Worm (Caenorhabditis elegans) whole organism, L4 larva: Measurements from ENCODE around the gene msi-1.

Source experiments
- F26F4.8 ChIP-seq: fragments of 200-800 bp; sonication (Bioruptor generic); conservative IDR thresholded peaks from 2 replicates; pipeline ENCODE4 v1.3.6; 2022; ENCODE audit warnings: missing genetic modification characterization, missing compliant biosample characterization
- F37D6.2 ChIP-seq: sonication (generic microtip); optimal IDR thresholded peaks from 2 replicates; lab custom pipeline; 2016; ENCODE audit warnings: mild to moderate bottlenecking, missing genetic modification characterization, missing compliant biosample characterization
- F44E2.7 ChIP-seq: fragments of 200-800 bp; sonication (Bioruptor generic); IDR thresholded peaks from 2 replicates; pipeline ENCODE4 v2.1.2; 2022; ENCODE audit warnings: missing genetic modification characterization, missing compliant biosample characterization
- F49E8.2 ChIP-seq: sonication (generic microtip); optimal IDR thresholded peaks from 2 replicates; lab custom pipeline; 2016; ENCODE audit warnings: missing compliant biosample characterization, mild to moderate bottlenecking, missing genetic modification characterization, borderline replicate concordance
- T20F7.1 ChIP-seq: fragments of 200-800 bp; sonication (Bioruptor generic); optimal IDR thresholded peaks from 2 replicates; lab custom pipeline; 2018; ENCODE audit warnings: mild to moderate bottlenecking, missing genetic modification characterization, missing compliant biosample characterization
- Y48G9A.11 ChIP-seq: fragments of 200-800 bp; sonication (Bioruptor generic); IDR thresholded peaks from 2 replicates; pipeline ENCODE4 v1.3.6; 2022; ENCODE audit warnings: missing genetic modification reagents, missing genetic modification characterization, missing compliant biosample characterization
- ZK337.2 ChIP-seq: fragments of 200-800 bp; sonication (Bioruptor generic); IDR thresholded peaks from 2 replicates; pipeline ENCODE4 v1.3.6; 2022; ENCODE audit warnings: missing genetic modification reagents, missing genetic modification characterization, missing compliant biosample characterization
- ZK546.5 ChIP-seq, 2 experiments: sonication (generic microtip); optimal IDR thresholded peaks; 2 replicates each; lab custom pipeline; 2017; ENCODE audit warnings: missing biosample characterization in 2 of 2, missing genetic modification characterization in 2 of 2
- aha-1 ChIP-seq: fragments of 150-350 bp; peaks from one replicate; lab custom pipeline; 2014; ENCODE audit warnings: missing biosample characterization, missing genetic modification characterization
- aly-2 ChIP-seq: sonication (generic microtip); optimal IDR thresholded peaks from 2 replicates; lab custom pipeline; 2018; ENCODE audit warnings: missing biosample characterization, missing genetic modification characterization
- arid-1 ChIP-seq: fragments of 200-800 bp; sonication (Bioruptor generic); conservative IDR thresholded peaks from 2 replicates; pipeline ENCODE4 v1.3.6; 2022; ENCODE audit warnings: missing genetic modification reagents, missing genetic modification characterization, missing compliant biosample characterization
- attf-4 ChIP-seq: sonication (generic microtip); optimal IDR thresholded peaks from 3 replicates; lab custom pipeline; 2017; ENCODE audit warnings: missing biosample characterization, missing genetic modification characterization
- ceh-28 ChIP-seq: fragments of 150-350 bp; optimal IDR thresholded peaks from 2 replicates; lab custom pipeline; 2014; ENCODE audit warnings: missing biosample characterization, missing genetic modification reagents, missing genetic modification characterization
- ceh-44 ChIP-seq: fragments of 200-800 bp; sonication (Bioruptor generic); IDR thresholded peaks from 2 replicates; pipeline ENCODE4 v1.3.6; 2022; ENCODE audit warnings: missing genetic modification reagents, missing genetic modification characterization, missing compliant biosample characterization
- ceh-62 ChIP-seq: sonication (generic microtip); optimal IDR thresholded peaks from 2 replicates; lab custom pipeline; 2017; ENCODE audit warnings: missing biosample characterization, missing genetic modification characterization
- ceh-82 ChIP-seq: sonication (generic microtip); optimal IDR thresholded peaks from 2 replicates; lab custom pipeline; 2017; ENCODE audit warnings: missing biosample characterization, missing genetic modification characterization
- daf-12 ChIP-seq: fragments of 150-350 bp; optimal IDR thresholded peaks from 2 replicates; lab custom pipeline; 2014; ENCODE audit warnings: missing biosample characterization, missing genetic modification reagents, missing genetic modification characterization
- daf-16 ChIP-seq, 3 experiments: sonication (generic microtip); optimal IDR thresholded peaks; 2 replicates each; lab custom pipeline; 2016 to 2017; ENCODE audit warnings: missing genetic modification characterization in 3 of 3, missing genetic modification reagents in 3 of 3, mild to moderate bottlenecking in 2 of 3, missing compliant biosample characterization in 2 of 3, missing biosample characterization in 1 of 3, moderate library complexity in 1 of 3
- daf-19 ChIP-seq: fragments of 200-800 bp; sonication (Bioruptor generic); conservative IDR thresholded peaks from 2 replicates; pipeline ENCODE4 v1.3.6; 2022; ENCODE audit warnings: missing genetic modification characterization, missing compliant biosample characterization
- dmd-6 ChIP-seq: fragments of 200-800 bp; sonication (Bioruptor generic); IDR thresholded peaks from 2 replicates; pipeline ENCODE4 v1.3.6; 2022; ENCODE audit warnings: missing genetic modification reagents, missing genetic modification characterization, missing compliant biosample characterization
- dmd-9 ChIP-seq: fragments of 200-800 bp; sonication (Bioruptor generic); IDR thresholded peaks from 2 replicates; pipeline ENCODE4 v1.3.6; 2022; ENCODE audit warnings: missing genetic modification reagents, missing genetic modification characterization, missing compliant biosample characterization
- dpl-1 ChIP-seq: fragments of 150-350 bp; optimal IDR thresholded peaks from 2 replicates; lab custom pipeline; 2014; ENCODE audit warnings: missing biosample characterization, missing genetic modification reagents, missing genetic modification characterization
- dve-1 ChIP-seq: sonication (generic microtip); optimal IDR thresholded peaks from 2 replicates; lab custom pipeline; 2017; ENCODE audit warnings: antibody characterized with exemption, mild to moderate bottlenecking, missing genetic modification characterization, missing compliant biosample characterization; ENCODE audit not compliant: insufficient read depth
- egl-27 ChIP-seq: sonication (generic microtip); optimal IDR thresholded peaks from 3 replicates; lab custom pipeline; 2017; ENCODE audit warnings: missing biosample characterization, missing genetic modification reagents, missing genetic modification characterization
- fkh-10 ChIP-seq: fragments of 150-350 bp; optimal IDR thresholded peaks from 2 replicates; lab custom pipeline; 2014; ENCODE audit warnings: missing biosample characterization, missing genetic modification reagents, missing genetic modification characterization
- fos-1 ChIP-seq: fragments of 150-350 bp; optimal IDR thresholded peaks from 2 replicates; lab custom pipeline; 2014; ENCODE audit warnings: missing biosample characterization, missing genetic modification characterization
- hif-1 ChIP-seq, 2 experiments: sonication (generic microtip); optimal IDR thresholded peaks; 2 replicates each; lab custom pipeline; 2016 to 2017; ENCODE audit warnings: missing compliant biosample characterization in 2 of 2, missing genetic modification characterization in 2 of 2, missing genetic modification reagents in 2 of 2, missing genotype in 2 of 2, mild to moderate bottlenecking in 1 of 2
- hlh-11 ChIP-seq: fragments of 200-800 bp; sonication (Bioruptor generic); optimal IDR thresholded peaks from 2 replicates; lab custom pipeline; 2018; ENCODE audit warnings: mild to moderate bottlenecking, missing genetic modification characterization, missing compliant biosample characterization
- jun-1 ChIP-seq: fragments of 150-350 bp; optimal IDR thresholded peaks from 2 replicates; lab custom pipeline; 2014; ENCODE audit warnings: missing biosample characterization, missing genetic modification reagents, missing genetic modification characterization
- lin-1 ChIP-seq: fragments of 200-800 bp; sonication (Bioruptor generic); IDR thresholded peaks from 2 replicates; pipeline ENCODE4 v1.3.6; 2022; ENCODE audit warnings: missing genetic modification reagents, missing genetic modification characterization, missing compliant biosample characterization
- madf-5 ChIP-seq, 2 experiments: fragments of 200-800 bp; sonication (Bioruptor generic); IDR thresholded peaks; 2 replicates each; pipeline ENCODE4 v1.3.6; 2022; ENCODE audit warnings: missing compliant biosample characterization in 2 of 2, missing genetic modification characterization in 2 of 2
- madf-9 ChIP-seq: fragments of 200-800 bp; sonication (Bioruptor generic); conservative IDR thresholded peaks from 2 replicates; pipeline ENCODE4 v1.3.6; 2022; ENCODE audit warnings: missing genetic modification reagents, missing genetic modification characterization, missing compliant biosample characterization
- mdl-1 ChIP-seq, 2 experiments: fragments of 150-350 bp in 1 of 2; sonication (generic microtip) in 1 of 2; optimal IDR thresholded peaks; 2 replicates each; lab custom pipeline; 2014 to 2017; ENCODE audit warnings: missing biosample characterization in 2 of 2, missing genetic modification characterization in 2 of 2
- mes-2 ChIP-seq: sonication (generic microtip); optimal IDR thresholded peaks from 2 replicates; lab custom pipeline; 2016; ENCODE audit warnings: missing genotype, mild to moderate bottlenecking, missing genetic modification characterization, missing compliant biosample characterization; ENCODE audit not compliant: poor library complexity, severe bottlenecking
- nhr-11 ChIP-seq: fragments of 150-350 bp; optimal IDR thresholded peaks from 2 replicates; lab custom pipeline; 2014; ENCODE audit warnings: missing biosample characterization, missing genetic modification characterization
- nhr-28 ChIP-seq: fragments of 150-350 bp; optimal IDR thresholded peaks from 2 replicates; lab custom pipeline; 2014; ENCODE audit warnings: missing biosample characterization, missing genetic modification characterization
- nhr-41 ChIP-seq: fragments of 200-800 bp; sonication (Bioruptor generic); IDR thresholded peaks from 2 replicates; pipeline ENCODE4 v1.3.6; 2022; ENCODE audit warnings: missing genetic modification reagents, missing genetic modification characterization, missing compliant biosample characterization
- nhr-76 ChIP-seq: fragments of 150-350 bp; optimal IDR thresholded peaks from 2 replicates; lab custom pipeline; 2014; ENCODE audit warnings: missing biosample characterization, missing genetic modification characterization
- pqm-1 ChIP-seq: sonication (generic microtip); optimal IDR thresholded peaks from 2 replicates; lab custom pipeline; 2017; ENCODE audit warnings: missing biosample characterization, missing genetic modification characterization
- set-16 ChIP-seq: fragments of 200-800 bp; sonication (Bioruptor generic); IDR thresholded peaks from 2 replicates; pipeline ENCODE4 v1.3.6; 2022; ENCODE audit warnings: missing genetic modification reagents, missing genetic modification characterization, missing compliant biosample characterization
- snpc-4 ChIP-seq: fragments of 150-350 bp; optimal IDR thresholded peaks from 2 replicates; lab custom pipeline; 2014; ENCODE audit warnings: missing biosample characterization, missing genetic modification characterization
- unc-130 ChIP-seq: sonication (generic microtip); optimal IDR thresholded peaks from 2 replicates; lab custom pipeline; 2016; ENCODE audit warnings: missing genetic modification reagents, missing genetic modification characterization, missing compliant biosample characterization
- unc-62 ChIP-seq, 3 experiments: fragments of 150-350 bp in 1 of 3; sonication (generic microtip); optimal IDR thresholded peaks in 2 of 3; peaks in 1 of 3; 1 replicate in 1 of 3; 2 replicates in 2 of 3; lab custom pipeline; 2014 to 2017; ENCODE audit warnings: missing biosample characterization in 3 of 3, missing genetic modification characterization in 3 of 3, missing genetic modification reagents in 3 of 3, missing genotype in 1 of 3
- zag-1 ChIP-seq: fragments of 150-350 bp; optimal IDR thresholded peaks from 2 replicates; lab custom pipeline; 2014; ENCODE audit warnings: missing biosample characterization, missing genetic modification characterization
- zfp-2 ChIP-seq: sonication (generic microtip); optimal IDR thresholded peaks from 2 replicates; lab custom pipeline; 2016; ENCODE audit warnings: mild to moderate bottlenecking, missing genetic modification characterization, missing compliant biosample characterization
- zip-11 ChIP-seq: fragments of 200-800 bp; sonication (Bioruptor generic); IDR thresholded peaks from 2 replicates; pipeline ENCODE4 v1.3.6; 2022; ENCODE audit warnings: missing genetic modification characterization, missing compliant biosample characterization
- zip-2 ChIP-seq: fragments of 150-350 bp; optimal IDR thresholded peaks from 2 replicates; lab custom pipeline; 2014; ENCODE audit warnings: missing biosample characterization, missing genetic modification characterization

Gene msi-1

ce11 chrIII:3926116-3926515 lies 50.1 kb downstream of the msi-1 start, which contains the start of gene ZK1058.9:
ZK1058.9 (minus strand) TSS chrIII:3926216.
- TF ChIP-seq nhr-28 (tag; lab: Kevin White, UChicago) = no peak
- no peak for TF ChIP-seq nhr-11 (tag; lab: Kevin White, UChicago)
- no peak for TF ChIP-seq ceh-82 (tag; lab: Kevin White, UChicago)
- TF ChIP-seq ZK337.2 (GFP tag; lab: Robert Waterston, UW) = no peak
- TF ChIP-seq set-16 (GFP tag; lab: Robert Waterston, UW) = no peak
- no peak for TF ChIP-seq egl-27 (tag; lab: Kevin White, UChicago)
- no peak for TF ChIP-seq zip-2 (tag; lab: Kevin White, UChicago)
- TF ChIP-seq ceh-62 (tag; lab: Kevin White, UChicago) = no peak
- no peak for TF ChIP-seq lin-1
- no peak for TF ChIP-seq attf-4 (tag; lab: Kevin White, UChicago)
- TF ChIP-seq zip-11 (GFP tag; lab: Robert Waterston, UW) = no peak
- TF ChIP-seq zag-1 (tag; lab: Kevin White, UChicago) = no peak
- no peak for TF ChIP-seq madf-5 (GFP tag; IDR thresholded peaks at IDR 0.05; lab: Robert Waterston, UW)
- no peak for TF ChIP-seq unc-130 (GFP tag; lab: Kevin White, UChicago)
- no peak for TF ChIP-seq F37D6.2 (tag; lab: Kevin White, UChicago)
- no peak for TF ChIP-seq daf-12 (tag; lab: Kevin White, UChicago)
- no peak for TF ChIP-seq T20F7.1 (GFP tag; lab: Kevin White, UChicago)
- TF ChIP-seq hlh-11 (tag; lab: Kevin White, UChicago) = no peak

ce11 chrIII:3921646-3922328 lies 54.4 kb downstream of the msi-1 start, which contains the start of the genes metl-6 and nit-1:
metl-6 (minus strand) TSS chrIII:3921711.
nit-1 (plus strand) TSS chrIII:3922207.
- TF ChIP-seq arid-1 (GFP tag; lab: Robert Waterston, UW) = no peak
- 0 out of 2 replicates have a peak, but pooled peaks have one; percentile 22 for TF ChIP-seq Y48G9A.11 (GFP tag; lab: Robert Waterston, UW)
- TF ChIP-seq set-16 (GFP tag; lab: Robert Waterston, UW) = no peak
- no peak for TF ChIP-seq fos-1 (tag; lab: Kevin White, UChicago)
- TF ChIP-seq ceh-44 (GFP tag; lab: Robert Waterston, UW) = no peak
- no peak for TF ChIP-seq F44E2.7
- TF ChIP-seq daf-19 (GFP tag; lab: Robert Waterston, UW) = no peak
- no peak for TF ChIP-seq unc-62 (GFP tag; optimal IDR thresholded peaks at IDR 0.05 in 1 of 2; lab: Kevin White, UChicago)
- TF ChIP-seq unc-62 (tag; optimal IDR thresholded peaks at IDR 0.05; lab: Kevin White, UChicago) = no peak
- TF ChIP-seq egl-27 (tag; lab: Kevin White, UChicago) = no peak
- no peak for TF ChIP-seq daf-16 (GFP tag; optimal IDR thresholded peaks at IDR 0.05; lab: Kevin White, UChicago)
- peak; percentile 39 for TF ChIP-seq daf-16 (tag; optimal IDR thresholded peaks at IDR 0.05; lab: Kevin White, UChicago)
- no peak for TF ChIP-seq pqm-1
- TF ChIP-seq dve-1 (tag; lab: Kevin White, UChicago) = peak; percentile 13
- TF ChIP-seq F49E8.2 (tag; lab: Kevin White, UChicago) = no peak
- TF ChIP-seq snpc-4 (tag; lab: Kevin White, UChicago) = no peak
- no peak for TF ChIP-seq daf-12 (tag; lab: Kevin White, UChicago)
- TF ChIP-seq madf-9 (GFP tag; lab: Robert Waterston, UW) = no peak
- peak; percentile 97 for TF ChIP-seq aha-1 (tag; lab: Kevin White, UChicago)
- no peak for TF ChIP-seq nhr-41 (GFP tag; lab: Robert Waterston, UW)
- TF ChIP-seq ZK546.5 (tag; optimal IDR thresholded peaks at IDR 0.05; lab: Kevin White, UChicago) = no peak
- no peak for TF ChIP-seq F26F4.8 (GFP tag; lab: Robert Waterston, UW)
- no peak for TF ChIP-seq aly-2 (tag; lab: Kevin White, UChicago)
- TF ChIP-seq dmd-6 = peak; percentile 21; the same call in 1 of the 2 replicates
- TF ChIP-seq ceh-28 (tag; lab: Kevin White, UChicago) = no peak
- peak; percentile 82 for TF ChIP-seq T20F7.1 (GFP tag; lab: Kevin White, UChicago)
- TF ChIP-seq hif-1 (tag; optimal IDR thresholded peaks at IDR 0.05; lab: Kevin White, UChicago) = peak; percentile 68 to 95
- no peak for TF ChIP-seq mdl-1 (tag; optimal IDR thresholded peaks at IDR 0.05; lab: Kevin White, UChicago)
- TF ChIP-seq jun-1 (tag; lab: Kevin White, UChicago) = no peak
- no peak for TF ChIP-seq zfp-2
- no peak for TF ChIP-seq nhr-76 (tag; lab: Kevin White, UChicago)
- TF ChIP-seq fkh-10 (GFP tag; lab: Kevin White, UChicago) = no peak
- no peak for TF ChIP-seq dmd-9 (GFP tag; lab: Robert Waterston, UW)
- TF ChIP-seq mes-2 (tag; lab: Kevin White, UChicago) = no peak
- TF ChIP-seq dpl-1 (GFP tag; lab: Kevin White, UChicago) = peak; percentile 74
- TF ChIP-seq lin-1 = no peak
- TF ChIP-seq nhr-28 (tag; lab: Kevin White, UChicago) = peak; percentile 84
